Fruit fly (Drosophila melanogaster) whole organism, embryonic: ENCODE measurements around the gene KFase.

Source experiments
- BEAF-32 ChIP-seq: fragments of 200-800 bp; sonication (Bioruptor generic); optimal IDR thresholded peaks from 3 replicates; lab custom pipeline; 2017; ENCODE audit warnings: missing biosample characterization, missing genetic modification characterization, mild to moderate bottlenecking, moderate library complexity, missing genetic modification reagents
- BtbVII ChIP-seq: fragments of 200-800 bp; sonication (Bioruptor generic); optimal IDR thresholded peaks from 3 replicates; lab custom pipeline; 2017; ENCODE audit warnings: missing biosample characterization, mild to moderate bottlenecking, missing genetic modification characterization
- CG10565 ChIP-seq: fragments of 200-800 bp; sonication (Bioruptor generic); optimal IDR thresholded peaks from 3 replicates; lab custom pipeline; 2016; ENCODE audit warnings: missing biosample characterization, mild to moderate bottlenecking, missing genetic modification characterization
- CG11247 ChIP-seq: fragments of 200-800 bp; sonication (Bioruptor generic); IDR thresholded peaks from 2 replicates; pipeline ENCODE4 v1.3.6; 2022; ENCODE audit warnings: missing biosample characterization, missing genetic modification characterization
- CG12104 ChIP-seq: fragments of 200-800 bp; sonication (Bioruptor generic); optimal IDR thresholded peaks from 3 replicates; lab custom pipeline; 2016; ENCODE audit warnings: missing biosample characterization, missing genetic modification characterization
- CG14965 ChIP-seq: fragments of 200-800 bp; sonication (Bioruptor generic); optimal IDR thresholded peaks from 2 replicates; lab custom pipeline; 2016; ENCODE audit warnings: missing biosample characterization, missing genetic modification characterization, borderline replicate concordance
- CG15601 ChIP-seq: fragments of 200-800 bp; sonication (Bioruptor generic); optimal IDR thresholded peaks from 3 replicates; lab custom pipeline; 2019; ENCODE audit warnings: missing biosample characterization, mild to moderate bottlenecking, missing genetic modification characterization, moderate library complexity
- CG17328 ChIP-seq: fragments of 200-800 bp; sonication (Bioruptor generic); IDR thresholded peaks from 2 replicates; pipeline ENCODE4 v1.3.6; 2022; ENCODE audit warnings: missing biosample characterization, missing genetic modification characterization
- CG17829 ChIP-seq: fragments of 200-800 bp; optimal IDR thresholded peaks from 2 replicates; lab custom pipeline; 2019; ENCODE audit warnings: missing biosample characterization, mild to moderate bottlenecking, missing genetic modification characterization, moderate library complexity
- CG17912 ChIP-seq: fragments of 200-800 bp; sonication (Bioruptor generic); optimal IDR thresholded peaks from 2 replicates; lab custom pipeline; 2018; ENCODE audit warnings: missing biosample characterization, mild to moderate bottlenecking, missing genetic modification characterization
- CG2712 ChIP-seq: fragments of 200-800 bp; optimal IDR thresholded peaks from 3 replicates; lab custom pipeline; 2019; ENCODE audit warnings: missing biosample characterization, mild to moderate bottlenecking, missing genetic modification characterization, moderate library complexity
- CG31441 ChIP-seq: fragments of 200-800 bp; sonication (Bioruptor generic); IDR thresholded peaks from 2 replicates; pipeline ENCODE4 v1.3.6; 2022; ENCODE audit warnings: missing biosample characterization, missing genetic modification characterization
- CG34224 ChIP-seq: fragments of 200-800 bp; sonication (Bioruptor generic); IDR thresholded peaks from 3 replicates; pipeline ENCODE4 v1.3.6; 2022; ENCODE audit warnings: missing biosample characterization, missing genetic modification characterization; ENCODE audit not compliant: partially characterized antibody
- CG6689 ChIP-seq: fragments of 200-800 bp; sonication (Bioruptor generic); IDR thresholded peaks from 2 replicates; pipeline ENCODE4 v1.3.6; 2022; ENCODE audit warnings: missing biosample characterization, missing genetic modification characterization
- CG7963 ChIP-seq: fragments of 200-800 bp; sonication (Bioruptor generic); IDR thresholded peaks from 3 replicates; pipeline ENCODE4 v1.3.6; 2022; ENCODE audit warnings: missing biosample characterization, missing genetic modification characterization; ENCODE audit not compliant: partially characterized antibody
- CG9609 ChIP-seq: fragments of 200-800 bp; sonication (Bioruptor generic); optimal IDR thresholded peaks from 3 replicates; lab custom pipeline; 2016; ENCODE audit warnings: missing biosample characterization, missing genetic modification characterization
- CG9797 ChIP-seq: fragments of 200-800 bp; sonication (Bioruptor generic); optimal IDR thresholded peaks from 3 replicates; lab custom pipeline; 2018; ENCODE audit warnings: missing biosample characterization, mild to moderate bottlenecking, missing genetic modification characterization
- Camta ChIP-seq: fragments of 200-800 bp; sonication (Bioruptor generic); optimal IDR thresholded peaks from 2 replicates; lab custom pipeline; 2016; ENCODE audit warnings: missing biosample characterization, missing genetic modification characterization
- D19A ChIP-seq: fragments of 200-800 bp; optimal IDR thresholded peaks from 3 replicates; lab custom pipeline; 2019; ENCODE audit warnings: missing biosample characterization, mild to moderate bottlenecking, missing genetic modification characterization, moderate library complexity
- Dbx ChIP-seq: fragments of 200-800 bp; sonication (Bioruptor generic); IDR thresholded peaks from 3 replicates; pipeline ENCODE4 v1.3.6; 2022; ENCODE audit warnings: missing biosample characterization, missing genetic modification characterization
- Dp ChIP-seq: fragments of 200-800 bp; sonication (Bioruptor generic); optimal IDR thresholded peaks from 2 replicates; lab custom pipeline; 2018; ENCODE audit warnings: missing biosample characterization, mild to moderate bottlenecking, missing genetic modification characterization, moderate library complexity
- Elba2 ChIP-seq: fragments of 200-800 bp; sonication (Bioruptor generic); optimal IDR thresholded peaks from 3 replicates; lab custom pipeline; 2016; ENCODE audit warnings: missing biosample characterization, missing genetic modification characterization
- HLHmδ ChIP-seq: fragments of 200-800 bp; sonication (Bioruptor generic); optimal IDR thresholded peaks from 2 replicates; lab custom pipeline; 2018; ENCODE audit warnings: missing biosample characterization, mild to moderate bottlenecking, missing genetic modification characterization, moderate library complexity
- Hand ChIP-seq: fragments of 200-800 bp; sonication (Bioruptor generic); optimal IDR thresholded peaks from 2 replicates; lab custom pipeline; 2017; ENCODE audit warnings: mild to moderate bottlenecking, missing biosample characterization, missing genetic modification reagents, missing genetic modification characterization
- Hr39 ChIP-seq: fragments of >200 bp; optimal IDR thresholded peaks from 2 replicates; lab custom pipeline; 2017
- Hsf ChIP-seq: fragments of 200-800 bp; sonication (Bioruptor generic); optimal IDR thresholded peaks from 3 replicates; lab custom pipeline; 2016; ENCODE audit warnings: missing biosample characterization, missing genetic modification characterization
- NC2β ChIP-seq: fragments of 200-800 bp; sonication (Bioruptor generic); optimal IDR thresholded peaks from 2 replicates; lab custom pipeline; 2016; ENCODE audit warnings: missing biosample characterization, missing genetic modification characterization
- NK7.1 ChIP-seq: fragments of 200-800 bp; sonication (Bioruptor generic); optimal IDR thresholded peaks from 3 replicates; lab custom pipeline; 2016; ENCODE audit warnings: missing biosample characterization, missing genetic modification characterization
- Nf-YB ChIP-seq: fragments of 200-800 bp; sonication (Bioruptor generic); optimal IDR thresholded peaks from 3 replicates; lab custom pipeline; 2019; ENCODE audit warnings: missing biosample characterization, mild to moderate bottlenecking, missing genetic modification characterization, moderate library complexity
- Rx ChIP-seq: fragments of 200-800 bp; sonication (Bioruptor generic); IDR thresholded peaks from 2 replicates; pipeline ENCODE4 v1.3.6; 2022; ENCODE audit warnings: missing biosample characterization, missing genetic modification characterization
- ac ChIP-seq: fragments of 200-800 bp; sonication (Bioruptor generic); optimal IDR thresholded peaks from 3 replicates; lab custom pipeline; 2017; ENCODE audit warnings: missing biosample characterization, mild to moderate bottlenecking, missing genetic modification characterization
- ara ChIP-seq: fragments of 200-800 bp; sonication (Bioruptor generic); IDR thresholded peaks from 2 replicates; pipeline ENCODE4 v1.3.6; 2022; ENCODE audit warnings: missing biosample characterization, missing genetic modification characterization
- bigmax ChIP-seq: fragments of 200-800 bp; sonication (Bioruptor generic); optimal IDR thresholded peaks from 2 replicates; lab custom pipeline; 2018; ENCODE audit warnings: missing biosample characterization, mild to moderate bottlenecking, missing genetic modification characterization
- cas ChIP-seq: fragments of 200-800 bp; sonication (Bioruptor generic); IDR thresholded peaks from 2 replicates; pipeline ENCODE4 v1.3.6; 2022; ENCODE audit warnings: missing biosample characterization, missing genetic modification characterization
- crc ChIP-seq: fragments of 200-800 bp; sonication (Bioruptor generic); optimal IDR thresholded peaks from 2 replicates; lab custom pipeline; 2016; ENCODE audit warnings: missing biosample characterization, missing genetic modification characterization
- crp ChIP-seq, 2 experiments: fragments of 200-800 bp; sonication (Bioruptor generic); optimal IDR thresholded peaks; 2 replicates in 1 of 2; 3 replicates in 1 of 2; lab custom pipeline; 2017; ENCODE audit warnings: missing biosample characterization in 2 of 2, missing genetic modification characterization in 2 of 2, mild to moderate bottlenecking in 1 of 2, moderate library complexity in 1 of 2
- da ChIP-seq: fragments of 200-800 bp; sonication (Bioruptor generic); optimal IDR thresholded peaks from 2 replicates; lab custom pipeline; 2016; ENCODE audit warnings: missing biosample characterization, missing genetic modification characterization
- dpn ChIP-seq, 2 experiments: fragments of 200-800 bp; sonication (Bioruptor generic); optimal IDR thresholded peaks; 3 replicates each; lab custom pipeline; 2016; ENCODE audit warnings: missing biosample characterization in 2 of 2, missing genetic modification characterization in 2 of 2
- dysf ChIP-seq: fragments of 200-800 bp; sonication (Bioruptor generic); IDR thresholded peaks from 3 replicates; pipeline ENCODE4 v1.3.6; 2022; ENCODE audit warnings: missing biosample characterization, missing genetic modification characterization
- fd64A ChIP-seq: fragments of 200-800 bp; sonication (Bioruptor generic); optimal IDR thresholded peaks from 3 replicates; lab custom pipeline; 2018; ENCODE audit warnings: missing biosample characterization, mild to moderate bottlenecking, missing genetic modification characterization
- hbn ChIP-seq: fragments of 200-800 bp; sonication (Bioruptor generic); IDR thresholded peaks from 2 replicates; pipeline ENCODE4 v1.3.6; 2022; ENCODE audit warnings: missing biosample characterization, missing genetic modification characterization; ENCODE audit not compliant: partially characterized antibody
- hkb ChIP-seq, 2 experiments: fragments of 200-800 bp in 1 of 2; fragments of >200 bp in 1 of 2; sonication (Bioruptor generic) in 1 of 2; IDR thresholded peaks in 1 of 2; optimal IDR thresholded peaks in 1 of 2; 2 replicates each; pipeline versions ENCODE4 v1.3.6 to Lab custom; 2017 to 2022; ENCODE audit warnings: missing biosample characterization in 1 of 2, missing genetic modification characterization in 1 of 2
- insv ChIP-seq, 2 experiments: fragments of 200-800 bp; sonication (Bioruptor generic); optimal IDR thresholded peaks; 3 replicates each; lab custom pipeline; 2016 to 2018; ENCODE audit warnings: missing biosample characterization in 2 of 2, missing genetic modification characterization in 2 of 2
- lov ChIP-seq, 2 experiments: fragments of 200-800 bp in 1 of 2; fragments of >200 bp in 1 of 2; sonication (Bioruptor generic) in 1 of 2; IDR thresholded peaks in 1 of 2; optimal IDR thresholded peaks in 1 of 2; 2 replicates in 1 of 2; 3 replicates in 1 of 2; pipeline versions ENCODE4 v1.3.6 to Lab custom; 2017 to 2022; ENCODE audit warnings: missing biosample characterization in 1 of 2, missing genetic modification characterization in 1 of 2
- luna ChIP-seq: fragments of 200-800 bp; sonication (Bioruptor generic); optimal IDR thresholded peaks from 2 replicates; lab custom pipeline; 2016; ENCODE audit warnings: missing biosample characterization, missing genetic modification characterization
- nerfin-2 ChIP-seq: fragments of 200-800 bp; sonication (Bioruptor generic); IDR thresholded peaks from 2 replicates; pipeline ENCODE4 v1.3.6; 2022; ENCODE audit warnings: missing biosample characterization, missing genetic modification characterization; ENCODE audit not compliant: partially characterized antibody
- seq ChIP-seq: fragments of 200-800 bp; sonication (Bioruptor generic); IDR thresholded peaks from 2 replicates; pipeline ENCODE4 v1.3.6; 2022; ENCODE audit warnings: missing biosample characterization, missing genetic modification characterization
- slbo ChIP-seq: fragments of 200-800 bp; sonication (Bioruptor generic); IDR thresholded peaks from 2 replicates; pipeline ENCODE4 v1.3.6; 2022; ENCODE audit warnings: missing biosample characterization, missing genetic modification characterization
- stc ChIP-seq: fragments of 200-800 bp; sonication (Bioruptor generic); IDR thresholded peaks from 2 replicates; pipeline ENCODE4 v1.3.6; 2022; ENCODE audit warnings: missing biosample characterization, missing genetic modification characterization
- tin ChIP-seq: fragments of 200-800 bp; sonication (Bioruptor generic); optimal IDR thresholded peaks from 3 replicates; lab custom pipeline; 2016; ENCODE audit warnings: missing biosample characterization, missing genetic modification characterization

The KFase gene

dm6 chr2L:6498448-6498847 is 9.9 kb upstream of the KFase start, which contains the start of gene CG31637 (continued):
- TF ChIP-seq da (GFP tag; lab: Kevin White, UChicago) (no peak), CG2712 (tag; lab: Kevin White, UChicago) (peak; percentile 37), Hsf (no peak), fd64A (no peak), CG14965 (GFP tag; lab: Kevin White, UChicago) (no peak), Camta (GFP tag; lab: Kevin White, UChicago) (no peak), hbn (GFP tag; lab: Robert Waterston, UW) (no peak), CG6689 (no peak), lov (optimal IDR thresholded peaks at IDR 0.05; lab: Kevin White, UChicago) (no peak), lov (GFP tag; IDR thresholded peaks at IDR 0.05; lab: Robert Waterston, UW) (no peak), cas (GFP tag; lab: Robert Waterston, UW) (peak; percentile 39; the same call in 1 of the 2 replicates), luna (GFP tag; lab: Kevin White, UChicago) (no peak), CG17328 (no peak), NC2β (peak; percentile 37), NK7.1 (GFP tag; lab: Kevin White, UChicago) (no peak), CG15601 (tag; lab: Kevin White, UChicago) (peak; percentile 36), CG9609 (GFP tag; lab: Kevin White, UChicago) (peak; percentile 27), insv (GFP tag; optimal IDR thresholded peaks at IDR 0.05; lab: Kevin White, UChicago) (no peak), CG12104 (GFP tag; lab: Kevin White, UChicago) (no peak), Nf-YB (GFP tag; lab: Kevin White, UChicago) (peak; percentile 54), hkb (optimal IDR thresholded peaks at IDR 0.05; lab: Kevin White, UChicago) (no peak), hkb (GFP tag; IDR thresholded peaks at IDR 0.05; lab: Robert Waterston, UW) (0 out of 2 replicates have a peak, but pooled peaks have one; percentile 13), Dp (GFP tag; lab: Kevin White, UChicago) (peak; percentile 64), CG10565 (GFP tag; lab: Kevin White, UChicago) (no peak), Rx (GFP tag; lab: Robert Waterston, UW) (no peak), CG9797 (GFP tag; lab: Kevin White, UChicago) (peak; percentile 92), tin (GFP tag; lab: Kevin White, UChicago) (peak; percentile 16), Elba2 (GFP tag; lab: Kevin White, UChicago) (no peak), crc (GFP tag; lab: Kevin White, UChicago) (no peak), ac (GFP tag; lab: Kevin White, UChicago) (peak; percentile 16), dysf (GFP tag; lab: Robert Waterston, UW) (no peak), slbo (GFP tag; lab: Robert Waterston, UW) (peak; percentile 48), D19A (tag; lab: Kevin White, UChicago) (no peak), dpn (GFP tag; optimal IDR thresholded peaks at IDR 0.05; lab: Kevin White, UChicago) (no peak), BEAF-32 (GFP tag; lab: Kevin White, UChicago) (peak; percentile 46), Dbx (GFP tag; lab: Robert Waterston, UW) (peak; percentile 66), CG17912 (peak; percentile 4), stc (GFP tag; lab: Robert Waterston, UW) (no peak), CG34224 (GFP tag; lab: Robert Waterston, UW) (peak; percentile 47), CG17829 (peak; percentile 74), nerfin-2 (GFP tag; lab: Robert Waterston, UW) (no peak; the same call in 1 of the 2 replicates), CG7963 (GFP tag; lab: Robert Waterston, UW) (no peak), BtbVII (GFP tag; lab: Kevin White, UChicago) (no peak), CG31441 (GFP tag; lab: Robert Waterston, UW) (peak; percentile 59; the same call in 1 of the 2 replicates), seq (GFP tag; lab: Robert Waterston, UW) (no peak), ara (GFP tag; lab: Robert Waterston, UW) (peak; percentile 45), HLHmδ (peak; percentile 39), crp (GFP tag; optimal IDR thresholded peaks at IDR 0.05; lab: Kevin White, UChicago) (no peak), Hand (no peak), bigmax (GFP tag; lab: Kevin White, UChicago) (no peak), CG11247 (GFP tag; lab: Robert Waterston, UW) (no peak), Hr39 (lab: Kevin White, UChicago) (no peak)
